Worm (Caenorhabditis elegans) whole organism, L2 larva: Measurements from ENCODE around the gene C44H4.8.

Experiments
- blmp-1 ChIP-seq: sonication (generic microtip); optimal IDR thresholded peaks from 2 replicates; lab custom pipeline; 2017; ENCODE audit warnings: missing genetic modification characterization, mild to moderate bottlenecking, missing compliant biosample characterization, antibody characterized with exemption, moderate library complexity; ENCODE audit not compliant: insufficient read depth
- egl-27 ChIP-seq: sonication (generic microtip); optimal IDR thresholded peaks from 3 replicates; lab custom pipeline; 2017; ENCODE audit warnings: missing biosample characterization, missing genetic modification reagents, missing genetic modification characterization
- lin-11 ChIP-seq: fragments of 150-350 bp; sonication (generic microtip); optimal IDR thresholded peaks from 2 replicates; lab custom pipeline; 2014; ENCODE audit warnings: missing biosample characterization, missing genetic modification characterization, inconsistent platforms, mixed read lengths
- nhr-10 ChIP-seq: sonication (generic microtip); optimal IDR thresholded peaks from 2 replicates; lab custom pipeline; 2017; ENCODE audit warnings: missing biosample characterization, missing genetic modification characterization
- nhr-129 ChIP-seq: fragments of 150-350 bp; optimal IDR thresholded peaks from 2 replicates; lab custom pipeline; 2014; ENCODE audit warnings: missing biosample characterization, missing genetic modification characterization
- peb-1 ChIP-seq: fragments of 150-350 bp; optimal IDR thresholded peaks from 2 replicates; lab custom pipeline; 2014; ENCODE audit warnings: missing biosample characterization, missing genetic modification characterization
- ztf-11 ChIP-seq: sonication (generic microtip); optimal IDR thresholded peaks from 2 replicates; lab custom pipeline; 2017; ENCODE audit warnings: missing biosample characterization, missing genetic modification characterization

ce11 chrX:14560297-14560680 lies 34.6 kb upstream of the C44H4.8 start:
- TF ChIP-seq lin-11 (tag; lab: Kevin White, UChicago) (peak; percentile 76), egl-27 (tag; lab: Kevin White, UChicago) (peak; percentile 96), blmp-1 (peak; percentile 97), nhr-129 (tag; lab: Kevin White, UChicago) (peak; percentile 95), peb-1 (tag; lab: Kevin White, UChicago) (no peak), nhr-10 (tag; lab: Kevin White, UChicago) (peak; percentile 39), ztf-11 (tag; lab: Kevin White, UChicago) (no peak)
